Fruit fly (Drosophila melanogaster) whole organism, prepupa: ENCODE measurements around the gene Mesh1.

Experiments
- CG11762 ChIP-seq: fragments of 200-800 bp; sonication (Bioruptor generic); optimal IDR thresholded peaks from 3 replicates; lab custom pipeline; 2016; ENCODE audit warnings: missing biosample characterization, missing genetic modification characterization; ENCODE audit not compliant: insufficient read depth
- CG15336 ChIP-seq: fragments of 200-800 bp; sonication (Bioruptor generic); IDR thresholded peaks from 2 replicates; pipeline ENCODE4 v1.3.6; 2022; ENCODE audit warnings: missing biosample characterization, missing genetic modification characterization
- CG34406 ChIP-seq: fragments of 200-800 bp; sonication (Bioruptor generic); optimal IDR thresholded peaks from 3 replicates; lab custom pipeline; 2016; ENCODE audit warnings: missing biosample characterization, missing genetic modification characterization
- CG6792 ChIP-seq: fragments of 200-800 bp; sonication (Bioruptor generic); optimal IDR thresholded peaks from 3 replicates; lab custom pipeline; 2016; ENCODE audit warnings: missing biosample characterization, missing genetic modification characterization
- CG7368 ChIP-seq: fragments of 200-800 bp; sonication (Bioruptor generic); optimal IDR thresholded peaks from 3 replicates; lab custom pipeline; 2016; ENCODE audit warnings: missing biosample characterization, missing genetic modification characterization
- fd85E ChIP-seq: fragments of 200-800 bp; sonication (Bioruptor generic); optimal IDR thresholded peaks from 3 replicates; lab custom pipeline; 2016; ENCODE audit warnings: missing biosample characterization, missing genetic modification characterization

dm6 chr3R:29210091-29210490 is 7.8 kb upstream of the Mesh1 start:
- TF ChIP-seq CG15336 (GFP tag; lab: Robert Waterston, UW): no peak
- TF ChIP-seq CG34406: no peak
- no peak for TF ChIP-seq fd85E (GFP tag; lab: Kevin White, UChicago)
- TF ChIP-seq CG7368 (GFP tag; lab: Kevin White, UChicago): no peak
- TF ChIP-seq CG6792: no peak
- no peak for TF ChIP-seq CG11762 (GFP tag; lab: Kevin White, UChicago)
